Worm (Caenorhabditis elegans) whole organism, late embryonic: ENCODE measurements around the gene hot-7.
A peak's percentile ranks its signal among the peaks of the same experiment; 100 is the strongest.

Source experiments
- C08G9.2 ChIP-seq: sonication (generic microtip); optimal IDR thresholded peaks from 2 replicates; lab custom pipeline; 2016; ENCODE audit warnings: mild to moderate bottlenecking, missing genetic modification characterization, moderate library complexity, missing compliant biosample characterization
- F13H6.1 ChIP-seq: sonication (generic microtip); optimal IDR thresholded peaks from 2 replicates; lab custom pipeline; 2016; ENCODE audit warnings: missing genetic modification characterization, missing compliant biosample characterization
- K09A11.1 ChIP-seq: sonication (generic microtip); optimal IDR thresholded peaks from 2 replicates; lab custom pipeline; 2017; ENCODE audit warnings: antibody characterized with exemption, mild to moderate bottlenecking, missing genetic modification characterization, missing compliant biosample characterization; ENCODE audit not compliant: insufficient read depth
- ahr-1 ChIP-seq: sonication (generic microtip); optimal IDR thresholded peaks from 2 replicates; lab custom pipeline; 2016; ENCODE audit warnings: missing genetic modification characterization, missing compliant biosample characterization
- ama-1 ChIP-seq: fragments of 150-350 bp; optimal IDR thresholded peaks from 2 replicates; lab custom pipeline; 2014
- ceh-14 ChIP-seq: sonication (generic microtip); optimal IDR thresholded peaks from 2 replicates; lab custom pipeline; 2016; ENCODE audit warnings: missing genotype, missing genetic modification characterization, missing compliant biosample characterization
- ceh-18 ChIP-seq: sonication (generic microtip); optimal IDR thresholded peaks from 2 replicates; lab custom pipeline; 2016; ENCODE audit warnings: missing genetic modification characterization, missing compliant biosample characterization
- ceh-22 ChIP-seq: sonication (generic microtip); optimal IDR thresholded peaks from 2 replicates; lab custom pipeline; 2017; ENCODE audit warnings: missing biosample characterization, missing genetic modification characterization
- ceh-24 ChIP-seq: sonication (generic microtip); optimal IDR thresholded peaks from 2 replicates; lab custom pipeline; 2016; ENCODE audit warnings: mild to moderate bottlenecking, missing genetic modification characterization, missing compliant biosample characterization
- ceh-31 ChIP-seq: sonication (generic microtip); optimal IDR thresholded peaks from 2 replicates; lab custom pipeline; 2016; ENCODE audit warnings: missing genetic modification characterization, missing compliant biosample characterization
- ceh-34 ChIP-seq: sonication (generic microtip); optimal IDR thresholded peaks from 2 replicates; lab custom pipeline; 2016; ENCODE audit warnings: mild to moderate bottlenecking, missing genetic modification characterization, missing compliant biosample characterization
- ceh-45 ChIP-seq: fragments of 200-800 bp; sonication (Bioruptor generic); IDR thresholded peaks from 2 replicates; pipeline ENCODE4 v1.3.6; 2022; ENCODE audit warnings: missing genetic modification reagents, missing genetic modification characterization, missing compliant biosample characterization
- ceh-9 ChIP-seq: sonication (generic microtip); optimal IDR thresholded peaks from 2 replicates; lab custom pipeline; 2016; ENCODE audit warnings: mild to moderate bottlenecking, missing genetic modification characterization, inconsistent platforms, missing compliant biosample characterization
- dmd-4 ChIP-seq: sonication (generic microtip); optimal IDR thresholded peaks from 2 replicates; lab custom pipeline; 2016; ENCODE audit warnings: borderline replicate concordance, missing genetic modification characterization, missing compliant biosample characterization
- dve-1 ChIP-seq: sonication (generic microtip); optimal IDR thresholded peaks from 2 replicates; lab custom pipeline; 2017; ENCODE audit warnings: antibody characterized with exemption, mild to moderate bottlenecking, missing genetic modification characterization, missing compliant biosample characterization
- elt-2 ChIP-seq: sonication (generic microtip); optimal IDR thresholded peaks from 2 replicates; lab custom pipeline; 2016; ENCODE audit warnings: missing genetic modification reagents, missing genetic modification characterization, missing compliant biosample characterization
- elt-4 ChIP-seq: sonication (generic microtip); optimal IDR thresholded peaks from 2 replicates; lab custom pipeline; 2016; ENCODE audit warnings: missing genetic modification characterization, missing compliant biosample characterization
- ets-4 ChIP-seq: sonication (generic microtip); optimal IDR thresholded peaks from 2 replicates; lab custom pipeline; 2016; ENCODE audit warnings: missing genetic modification characterization, missing compliant biosample characterization
- fax-1 ChIP-seq: sonication (generic microtip); optimal IDR thresholded peaks from 2 replicates; lab custom pipeline; 2016; ENCODE audit warnings: missing genotype, missing genetic modification characterization, missing compliant biosample characterization
- fkh-6 ChIP-seq: sonication (generic microtip); optimal IDR thresholded peaks from 2 replicates; lab custom pipeline; 2016; ENCODE audit warnings: missing genetic modification characterization, missing compliant biosample characterization
- hlh-15 ChIP-seq: sonication (generic microtip); optimal IDR thresholded peaks from 2 replicates; lab custom pipeline; 2016; ENCODE audit warnings: missing genetic modification characterization, missing compliant biosample characterization
- hlh-30 ChIP-seq: sonication (generic microtip); optimal IDR thresholded peaks from 2 replicates; lab custom pipeline; 2017; ENCODE audit warnings: antibody characterized with exemption, missing genetic modification characterization, missing compliant biosample characterization; ENCODE audit not compliant: insufficient read depth
- hlh-6 ChIP-seq: sonication (generic microtip); optimal IDR thresholded peaks from 2 replicates; lab custom pipeline; 2016; ENCODE audit warnings: missing genotype, missing genetic modification characterization, missing compliant biosample characterization
- lim-6 ChIP-seq: sonication (generic microtip); optimal IDR thresholded peaks from 2 replicates; lab custom pipeline; 2016; ENCODE audit warnings: missing genetic modification characterization, missing compliant biosample characterization
- lin-11 ChIP-seq: fragments of 200-800 bp; sonication (Bioruptor generic); optimal IDR thresholded peaks from 2 replicates; lab custom pipeline; 2018; ENCODE audit warnings: mild to moderate bottlenecking, missing genetic modification characterization, missing compliant biosample characterization
- madf-2 ChIP-seq: sonication (generic microtip); optimal IDR thresholded peaks from 2 replicates; lab custom pipeline; 2017; ENCODE audit warnings: missing genetic modification characterization, missing compliant biosample characterization
- nfya-1 ChIP-seq: sonication (generic microtip); optimal IDR thresholded peaks from 2 replicates; lab custom pipeline; 2017; ENCODE audit warnings: missing genetic modification characterization, mild to moderate bottlenecking, missing compliant biosample characterization, antibody characterized with exemption, moderate library complexity
- nhr-11 ChIP-seq: fragments of 150-350 bp; optimal IDR thresholded peaks from 2 replicates; lab custom pipeline; 2014; ENCODE audit warnings: missing biosample characterization, missing genetic modification characterization
- odd-2 ChIP-seq: sonication (generic microtip); optimal IDR thresholded peaks from 2 replicates; lab custom pipeline; 2017; ENCODE audit warnings: antibody characterized with exemption, mild to moderate bottlenecking, missing genetic modification characterization, missing compliant biosample characterization
- pag-3 ChIP-seq: sonication (generic microtip); optimal IDR thresholded peaks from 2 replicates; lab custom pipeline; 2016; ENCODE audit warnings: missing compliant biosample characterization, missing genetic modification characterization, borderline replicate concordance
- pat-9 ChIP-seq: fragments of 200-800 bp; sonication (Bioruptor generic); optimal IDR thresholded peaks from 2 replicates; lab custom pipeline; 2018; ENCODE audit warnings: mild to moderate bottlenecking, missing genetic modification characterization, moderate library complexity, missing compliant biosample characterization
- pax-1 ChIP-seq: fragments of 150-350 bp; optimal IDR thresholded peaks from 2 replicates; lab custom pipeline; 2014; ENCODE audit warnings: missing biosample characterization, missing genetic modification characterization
- pha-2 ChIP-seq: sonication (generic microtip); optimal IDR thresholded peaks from 2 replicates; lab custom pipeline; 2017; ENCODE audit warnings: mild to moderate bottlenecking, missing genetic modification characterization, missing compliant biosample characterization
- pha-4 ChIP-seq: fragments of 150-350 bp; optimal IDR thresholded peaks from 2 replicates; lab custom pipeline; 2018; ENCODE audit warnings: missing biosample characterization, missing genetic modification reagents, missing genetic modification characterization
- pros-1 ChIP-seq: fragments of 150-350 bp; optimal IDR thresholded peaks from 2 replicates; lab custom pipeline; 2014; ENCODE audit warnings: missing biosample characterization, missing genetic modification reagents, missing genetic modification characterization
- ref-2 ChIP-seq: sonication (generic microtip); optimal IDR thresholded peaks from 2 replicates; lab custom pipeline; 2016; ENCODE audit warnings: missing genetic modification characterization, missing compliant biosample characterization
- rnt-1 ChIP-seq: sonication (generic microtip); optimal IDR thresholded peaks from 2 replicates; lab custom pipeline; 2016; ENCODE audit warnings: missing genetic modification characterization, missing compliant biosample characterization
- sox-4 ChIP-seq: sonication (generic microtip); optimal IDR thresholded peaks from 2 replicates; lab custom pipeline; 2017; ENCODE audit warnings: mild to moderate bottlenecking, missing genetic modification characterization, inconsistent platforms, missing compliant biosample characterization
- syd-9 ChIP-seq: sonication (generic microtip); optimal IDR thresholded peaks from 2 replicates; lab custom pipeline; 2016; ENCODE audit warnings: mild to moderate bottlenecking, missing genetic modification characterization, moderate library complexity, missing compliant biosample characterization
- tbx-2 ChIP-seq: sonication (generic microtip); optimal IDR thresholded peaks from 2 replicates; lab custom pipeline; 2016; ENCODE audit warnings: missing genetic modification characterization, missing compliant biosample characterization
- tbx-7 ChIP-seq: sonication (generic microtip); optimal IDR thresholded peaks from 2 replicates; lab custom pipeline; 2016; ENCODE audit warnings: missing genotype, missing genetic modification characterization, missing compliant biosample characterization
- ttx-3 ChIP-seq: sonication (generic microtip); optimal IDR thresholded peaks from 2 replicates; lab custom pipeline; 2016; ENCODE audit warnings: missing genetic modification reagents, missing genetic modification characterization, missing compliant biosample characterization
- unc-3 ChIP-seq, 2 experiments: fragments of 200-800 bp in 1 of 2; sonication (Bioruptor generic) in 1 of 2; sonication (generic microtip) in 1 of 2; conservative IDR thresholded peaks in 1 of 2; optimal IDR thresholded peaks in 1 of 2; 2 replicates each; pipeline versions ENCODE4 v1.3.6 to Lab custom; 2016 to 2022; ENCODE audit warnings: missing compliant biosample characterization in 2 of 2, missing genetic modification characterization in 2 of 2, missing genetic modification reagents in 1 of 2
- unc-42 ChIP-seq: sonication (generic microtip); optimal IDR thresholded peaks from 2 replicates; lab custom pipeline; 2016; ENCODE audit warnings: missing genotype, missing genetic modification characterization, missing compliant biosample characterization
- unc-86 ChIP-seq: sonication (generic microtip); optimal IDR thresholded peaks from 2 replicates; lab custom pipeline; 2016; ENCODE audit warnings: missing genetic modification characterization, missing compliant biosample characterization
- zip-5 ChIP-seq: sonication (generic microtip); optimal IDR thresholded peaks from 2 replicates; lab custom pipeline; 2016; ENCODE audit warnings: missing genetic modification characterization, missing compliant biosample characterization

hot-7 gene

DNA sequence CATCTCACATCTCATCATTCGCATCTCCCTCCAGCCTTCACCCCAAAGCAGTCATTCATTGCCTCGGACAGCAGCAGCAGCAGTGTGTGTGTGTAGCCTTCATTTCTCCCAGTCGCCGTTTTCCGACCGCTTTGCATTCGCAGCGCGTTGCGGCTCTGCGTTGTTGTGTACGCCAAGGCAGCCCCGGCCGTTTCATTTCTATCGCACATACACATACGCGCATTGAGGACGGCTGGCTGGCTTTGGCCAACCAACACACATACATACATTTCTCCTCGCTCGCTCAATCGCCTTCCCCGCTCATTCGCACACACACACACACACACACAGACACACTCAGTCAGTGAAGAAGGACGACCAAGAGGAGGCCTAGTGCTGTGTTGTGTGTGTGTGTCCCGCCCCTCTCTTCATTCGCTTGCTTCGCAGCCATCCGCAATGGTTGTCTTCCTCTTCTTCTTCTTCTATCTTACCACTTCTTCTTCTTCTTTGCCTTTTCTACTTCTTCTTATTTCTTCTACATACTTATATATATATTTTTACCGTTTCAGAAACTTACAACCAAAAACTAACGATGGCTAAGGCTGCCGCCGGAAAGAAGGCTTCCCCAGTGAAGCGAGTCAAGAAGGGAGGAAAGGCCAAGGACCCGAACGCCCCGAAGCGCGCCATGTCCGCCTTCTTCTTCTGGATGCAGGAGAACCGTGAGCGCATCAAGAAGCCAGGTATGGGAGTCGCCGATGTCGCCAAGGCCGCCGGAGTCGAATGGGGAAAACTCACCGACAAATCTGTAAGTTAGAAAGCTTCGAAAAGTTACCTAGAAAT is 39.1 kb downstream of the hot-7 start, which contains the start of gene hmg-1.1 (continued):
- TF ChIP-seq hlh-30 (tag; lab: Kevin White, UChicago) = peak; percentile 57
- TF ChIP-seq ceh-34 = peak; percentile 89
- peak; percentile 95 for TF ChIP-seq ceh-18 (tag; lab: Kevin White, UChicago)
- peak; percentile 88 for TF ChIP-seq tbx-2 (tag; lab: Kevin White, UChicago)
- peak; percentile 27 for TF ChIP-seq unc-42
- TF ChIP-seq elt-4 (tag; lab: Kevin White, UChicago) = no peak
- peak; percentile 82 for TF ChIP-seq ceh-14 (tag; lab: Kevin White, UChicago)
- TF ChIP-seq lin-11 (tag; lab: Kevin White, UChicago) = peak; percentile 19
- no peak for TF ChIP-seq odd-2 (tag; lab: Kevin White, UChicago)
- TF ChIP-seq elt-2 (tag; lab: Kevin White, UChicago) = peak; percentile 37
- peak; percentile 50 for TF ChIP-seq syd-9 (tag; lab: Kevin White, UChicago)
- TF ChIP-seq ceh-31 = peak; percentile 87
- TF ChIP-seq ceh-24 = no peak
- peak; percentile 74 for TF ChIP-seq ceh-22 (tag; lab: Kevin White, UChicago)
- no peak for TF ChIP-seq pag-3
- TF ChIP-seq F13H6.1 (tag; lab: Kevin White, UChicago) = peak; percentile 72
- no peak for TF ChIP-seq pat-9 (tag; lab: Kevin White, UChicago)
- peak; percentile 53 for TF ChIP-seq dmd-4 (tag; lab: Kevin White, UChicago)
- no peak for TF ChIP-seq fkh-6
- TF ChIP-seq nhr-11 (tag; lab: Kevin White, UChicago) = no peak
- TF ChIP-seq tbx-7 (tag; lab: Kevin White, UChicago) = no peak
- no peak for TF ChIP-seq fax-1 (tag; lab: Kevin White, UChicago)
- peak; percentile 16; the same call in 1 of the 2 replicates for TF ChIP-seq unc-3 (GFP tag; conservative IDR thresholded peaks at IDR 0.05; lab: Robert Waterston, UW)
- no peak for TF ChIP-seq unc-3 (tag; optimal IDR thresholded peaks at IDR 0.05; lab: Kevin White, UChicago)
- TF ChIP-seq nfya-1 (tag; lab: Kevin White, UChicago) = peak; percentile 95
- TF ChIP-seq sox-4 = peak; percentile 26
- peak; percentile 74 for TF ChIP-seq pros-1 (tag; lab: Kevin White, UChicago)
- no peak for TF ChIP-seq pha-4 (tag; lab: Kevin White, UChicago)
- TF ChIP-seq ceh-9 (tag; lab: Kevin White, UChicago) = no peak
- TF ChIP-seq ets-4 = peak; percentile 58
- TF ChIP-seq C08G9.2 (tag; lab: Kevin White, UChicago) = no peak
- no peak for TF ChIP-seq hlh-6 (tag; lab: Kevin White, UChicago)
- TF ChIP-seq ahr-1 (tag; lab: Kevin White, UChicago) = no peak
- peak; percentile 39 for TF ChIP-seq pha-2 (tag; lab: Kevin White, UChicago)
- TF ChIP-seq zip-5 (tag; lab: Kevin White, UChicago) = no peak
- no peak for TF ChIP-seq ttx-3
- peak; percentile 100 for TF ChIP-seq madf-2
- TF ChIP-seq ceh-45 (GFP tag; lab: Robert Waterston, UW) = no peak
- no peak for TF ChIP-seq hlh-15
- TF ChIP-seq, all 69 proteins: peak for 36

DNA sequence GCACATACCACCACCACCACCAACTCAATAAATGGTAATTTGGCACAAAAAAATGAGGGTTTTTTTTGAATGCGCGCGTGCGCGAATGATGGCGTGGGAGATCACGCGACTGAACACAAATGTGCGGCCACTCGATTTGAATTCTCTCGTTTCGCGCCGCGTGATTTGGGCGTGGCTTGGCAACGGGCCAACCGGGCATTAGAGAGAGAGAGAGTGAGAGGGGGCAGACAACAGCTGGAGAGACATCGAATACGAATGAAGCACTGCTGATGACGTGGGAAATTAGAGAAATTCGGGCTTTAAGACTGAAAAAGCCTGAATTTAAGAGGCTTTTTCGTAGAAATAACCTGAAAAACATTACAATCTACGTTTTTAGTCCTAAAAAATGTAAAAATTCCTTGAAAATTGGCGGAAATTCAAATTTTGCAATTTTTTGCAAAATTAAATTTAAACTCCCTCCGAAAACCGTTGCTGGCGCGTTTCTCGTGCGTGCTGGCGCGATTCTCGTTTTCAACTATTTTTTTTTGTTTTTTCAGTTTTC is 40.3 kb downstream of the hot-7 start:
- peak; percentile 64 for TF ChIP-seq F13H6.1 (tag; lab: Kevin White, UChicago)
- TF ChIP-seq hlh-6 (tag; lab: Kevin White, UChicago) = peak; percentile 37
- peak; percentile 67 for TF ChIP-seq pat-9 (tag; lab: Kevin White, UChicago)
- TF ChIP-seq ceh-34 = peak; percentile 88
- TF ChIP-seq zip-5 (tag; lab: Kevin White, UChicago) = no peak
- TF ChIP-seq ama-1 (lab: Kevin White, UChicago) = peak; percentile 90
- peak; percentile 85 for TF ChIP-seq rnt-1 (tag; lab: Kevin White, UChicago)
- TF ChIP-seq hlh-15 = peak; percentile 18
- no peak for TF ChIP-seq odd-2 (tag; lab: Kevin White, UChicago)
- TF ChIP-seq elt-4 (tag; lab: Kevin White, UChicago) = no peak
- TF ChIP-seq K09A11.1 (tag; lab: Kevin White, UChicago) = peak; percentile 6
- TF ChIP-seq tbx-2 (tag; lab: Kevin White, UChicago) = peak; percentile 89
- TF ChIP-seq pax-1 = no peak
- peak; percentile 99 for TF ChIP-seq madf-2
- no peak for TF ChIP-seq ceh-45 (GFP tag; lab: Robert Waterston, UW)
- peak; percentile 90 for TF ChIP-seq ceh-31
- no peak for TF ChIP-seq unc-3 (GFP tag; conservative IDR thresholded peaks at IDR 0.05; lab: Robert Waterston, UW)
- TF ChIP-seq unc-3 (tag; optimal IDR thresholded peaks at IDR 0.05; lab: Kevin White, UChicago) = peak; percentile 56
- TF ChIP-seq dve-1 (tag; lab: Kevin White, UChicago) = no peak
- peak; percentile 36 for TF ChIP-seq syd-9 (tag; lab: Kevin White, UChicago)
- no peak for TF ChIP-seq unc-86 (tag; lab: Kevin White, UChicago)
- TF ChIP-seq pag-3 = no peak
- no peak for TF ChIP-seq lim-6 (tag; lab: Kevin White, UChicago)
- TF ChIP-seq ref-2 (tag; lab: Kevin White, UChicago) = peak; percentile 88
- no peak for TF ChIP-seq pha-4 (tag; lab: Kevin White, UChicago)
- TF ChIP-seq ceh-22 (tag; lab: Kevin White, UChicago) = peak; percentile 47
- TF ChIP-seq hlh-30 (tag; lab: Kevin White, UChicago) = peak; percentile 97
